Fruit fly (Drosophila melanogaster) whole organism, embryonic: ENCODE measurements around the gene CG11674.
A peak's percentile ranks its signal among the peaks of the same experiment; 100 is the strongest.

Experiments
- CG10321 ChIP-seq: fragments of 200-800 bp; sonication (Bioruptor generic); IDR thresholded peaks from 2 replicates; pipeline ENCODE4 v1.3.6; 2022; ENCODE audit warnings: missing biosample characterization, missing genetic modification characterization
- CG11085 ChIP-seq: fragments of 200-800 bp; sonication (Bioruptor generic); IDR thresholded peaks from 2 replicates; pipeline ENCODE4 v1.3.6; 2022; ENCODE audit warnings: missing biosample characterization, missing genetic modification characterization
- CG15011 ChIP-seq: fragments of 200-800 bp; sonication (Bioruptor generic); optimal IDR thresholded peaks from 3 replicates; lab custom pipeline; 2018; ENCODE audit warnings: missing biosample characterization, mild to moderate bottlenecking, missing genetic modification characterization
- CG15269 ChIP-seq: fragments of 200-800 bp; sonication (Bioruptor generic); optimal IDR thresholded peaks from 2 replicates; lab custom pipeline; 2018; ENCODE audit warnings: missing biosample characterization, mild to moderate bottlenecking, missing genetic modification characterization, moderate library complexity
- CG15514 ChIP-seq: fragments of 200-800 bp; sonication (Bioruptor generic); optimal IDR thresholded peaks from 3 replicates; lab custom pipeline; 2017; ENCODE audit warnings: missing biosample characterization, missing genetic modification characterization, mild to moderate bottlenecking, moderate library complexity, missing genetic modification reagents
- CG16813 ChIP-seq: fragments of 200-800 bp; sonication (Bioruptor generic); IDR thresholded peaks from 3 replicates; pipeline ENCODE4 v1.3.6; 2022; ENCODE audit warnings: missing biosample characterization, missing genetic modification characterization; ENCODE audit not compliant: partially characterized antibody
- CG17328 ChIP-seq: fragments of 200-800 bp; sonication (Bioruptor generic); IDR thresholded peaks from 2 replicates; pipeline ENCODE4 v1.3.6; 2022; ENCODE audit warnings: missing biosample characterization, missing genetic modification characterization
- CG17361 ChIP-seq: fragments of 200-800 bp; sonication (Bioruptor generic); IDR thresholded peaks from 3 replicates; pipeline ENCODE4 v1.3.6; 2022; ENCODE audit warnings: missing biosample characterization, missing genetic modification characterization
- CG17802 ChIP-seq: fragments of 200-800 bp; sonication (Bioruptor generic); optimal IDR thresholded peaks from 2 replicates; lab custom pipeline; 2018; ENCODE audit warnings: missing biosample characterization, mild to moderate bottlenecking, missing genetic modification characterization, moderate library complexity
- CG31441 ChIP-seq: fragments of 200-800 bp; sonication (Bioruptor generic); IDR thresholded peaks from 2 replicates; pipeline ENCODE4 v1.3.6; 2022; ENCODE audit warnings: missing biosample characterization, missing genetic modification characterization
- CG32772 ChIP-seq: fragments of 200-800 bp; sonication (Bioruptor generic); IDR thresholded peaks from 2 replicates; pipeline ENCODE4 v1.3.6; 2022; ENCODE audit warnings: missing biosample characterization, missing genetic modification characterization
- CG3847 ChIP-seq: fragments of 200-800 bp; sonication (Bioruptor generic); IDR thresholded peaks from 2 replicates; pipeline ENCODE4 v1.3.6; 2022; ENCODE audit warnings: missing biosample characterization, missing genetic modification characterization
- CG4820 ChIP-seq: fragments of 200-800 bp; sonication (Bioruptor generic); optimal IDR thresholded peaks from 3 replicates; lab custom pipeline; 2016; ENCODE audit warnings: missing biosample characterization, missing genetic modification characterization
- CG6272 ChIP-seq: fragments of 200-800 bp; sonication (Bioruptor generic); IDR thresholded peaks from 2 replicates; pipeline ENCODE4 v1.3.6; 2022; ENCODE audit warnings: missing biosample characterization, missing genetic modification characterization
- CG6765 ChIP-seq: fragments of 200-800 bp; sonication (Bioruptor generic); optimal IDR thresholded peaks from 3 replicates; lab custom pipeline; 2017; ENCODE audit warnings: missing biosample characterization, mild to moderate bottlenecking, missing genetic modification characterization
- CG8765 ChIP-seq: fragments of 200-800 bp; sonication (Bioruptor generic); IDR thresholded peaks from 2 replicates; pipeline ENCODE4 v1.3.6; 2022; ENCODE audit warnings: missing biosample characterization, missing genetic modification characterization
- CG8924 ChIP-seq: fragments of 200-800 bp; optimal IDR thresholded peaks from 3 replicates; lab custom pipeline; 2019; ENCODE audit warnings: missing biosample characterization, mild to moderate bottlenecking, missing genetic modification characterization, moderate library complexity
- Dfd ChIP-seq, 2 experiments: fragments of >200 bp; optimal IDR thresholded peaks; 2 replicates each; lab custom pipeline; 2017; ENCODE audit warnings: missing biosample characterization in 2 of 2, missing genetic modification characterization in 2 of 2
- E2f2 ChIP-seq: fragments of 200-800 bp; sonication (Bioruptor generic); IDR thresholded peaks from 2 replicates; pipeline ENCODE4 v1.3.6; 2022; ENCODE audit warnings: missing biosample characterization, missing genetic modification characterization
- ERR ChIP-seq: fragments of 200-800 bp; sonication (Bioruptor generic); optimal IDR thresholded peaks from 2 replicates; lab custom pipeline; 2016; ENCODE audit warnings: missing biosample characterization, missing genetic modification characterization
- Ets65A ChIP-seq: fragments of 200-800 bp; sonication (Bioruptor generic); peaks from one replicate; lab custom pipeline; 2016; ENCODE audit warnings: missing biosample characterization, missing genetic modification characterization
- H15 ChIP-seq: fragments of 200-800 bp; sonication (Bioruptor generic); IDR thresholded peaks from 3 replicates; pipeline ENCODE4 v1.3.6; 2022; ENCODE audit warnings: missing biosample characterization, missing genetic modification characterization
- Hr39 ChIP-seq: fragments of >200 bp; optimal IDR thresholded peaks from 2 replicates; lab custom pipeline; 2017
- MBD-R2 ChIP-seq: fragments of 200-800 bp; sonication (Bioruptor generic); IDR thresholded peaks from 2 replicates; pipeline ENCODE4 v1.3.6; 2022; ENCODE audit warnings: missing biosample characterization, missing genetic modification characterization
- Med ChIP-seq: fragments of 200-800 bp; sonication (Bioruptor generic); peaks from one replicate; lab custom pipeline; 2016; ENCODE audit warnings: missing biosample characterization, missing genetic modification characterization, mild to moderate bottlenecking, inconsistent platforms, moderate library complexity
- Pdp1 ChIP-seq, 2 experiments: fragments of 200-800 bp; sonication (Bioruptor generic); optimal IDR thresholded peaks; 3 replicates each; lab custom pipeline; 2016; ENCODE audit warnings: missing biosample characterization in 2 of 2, missing genetic modification characterization in 2 of 2, mild to moderate bottlenecking in 1 of 2, moderate library complexity in 1 of 2
- Taf1 ChIP-seq: fragments of 200-800 bp; sonication (Bioruptor generic); IDR thresholded peaks from 2 replicates; pipeline ENCODE4 v1.3.6; 2022; ENCODE audit warnings: missing biosample characterization, missing genetic modification characterization
- ato ChIP-seq: fragments of 200-800 bp; sonication (Bioruptor generic); IDR thresholded peaks from 2 replicates; pipeline ENCODE4 v1.3.6; 2022; ENCODE audit warnings: missing biosample characterization, missing genetic modification characterization; ENCODE audit not compliant: partially characterized antibody
- bsh ChIP-seq, 2 experiments: fragments of 200-800 bp; sonication (Bioruptor generic); optimal IDR thresholded peaks; 2 replicates each; lab custom pipeline; 2017 to 2018; ENCODE audit warnings: mild to moderate bottlenecking in 2 of 2, missing biosample characterization in 2 of 2, missing genetic modification characterization in 2 of 2, moderate library complexity in 1 of 2
- dan ChIP-seq: fragments of 200-800 bp; sonication (Bioruptor generic); IDR thresholded peaks from 2 replicates; pipeline ENCODE4 v1.3.6; 2022; ENCODE audit warnings: missing biosample characterization, missing genetic modification characterization
- dati ChIP-seq: fragments of 200-800 bp; sonication (Bioruptor generic); IDR thresholded peaks from 2 replicates; pipeline ENCODE4 v1.3.6; 2022; ENCODE audit warnings: missing biosample characterization, missing genetic modification characterization
- disco-r ChIP-seq: fragments of 200-800 bp; sonication (Bioruptor generic); optimal IDR thresholded peaks from 2 replicates; lab custom pipeline; 2016; ENCODE audit warnings: missing biosample characterization, missing genetic modification characterization
- en ChIP-seq: fragments of 200-800 bp; sonication (Bioruptor generic); optimal IDR thresholded peaks from 2 replicates; lab custom pipeline; 2016; ENCODE audit warnings: missing biosample characterization, missing genetic modification characterization
- ewg ChIP-seq: fragments of 200-800 bp; sonication (Bioruptor generic); optimal IDR thresholded peaks from 3 replicates; lab custom pipeline; 2017; ENCODE audit warnings: mild to moderate bottlenecking, missing biosample characterization, missing genetic modification reagents, missing genetic modification characterization
- fd3F ChIP-seq: fragments of 200-800 bp; sonication (Bioruptor generic); optimal IDR thresholded peaks from 2 replicates; lab custom pipeline; 2018; ENCODE audit warnings: missing biosample characterization, mild to moderate bottlenecking, missing genetic modification characterization, moderate library complexity
- gce ChIP-seq: fragments of 200-800 bp; sonication (Bioruptor generic); IDR thresholded peaks from 3 replicates; pipeline ENCODE4 v1.3.6; 2022; ENCODE audit warnings: missing biosample characterization, missing genetic modification characterization
- gcm2 ChIP-seq: fragments of 200-800 bp; sonication (Bioruptor generic); optimal IDR thresholded peaks from 2 replicates; lab custom pipeline; 2016; ENCODE audit warnings: missing biosample characterization, missing genetic modification characterization
- jumu ChIP-seq: fragments of 200-800 bp; sonication (Bioruptor generic); optimal IDR thresholded peaks from 3 replicates; lab custom pipeline; 2016; ENCODE audit warnings: missing biosample characterization, missing genetic modification characterization
- kah ChIP-seq: fragments of 200-800 bp; sonication (Bioruptor generic); optimal IDR thresholded peaks from 2 replicates; lab custom pipeline; 2018; ENCODE audit warnings: missing biosample characterization, mild to moderate bottlenecking, missing genetic modification characterization
- lov ChIP-seq, 2 experiments: fragments of 200-800 bp in 1 of 2; fragments of >200 bp in 1 of 2; sonication (Bioruptor generic) in 1 of 2; IDR thresholded peaks in 1 of 2; optimal IDR thresholded peaks in 1 of 2; 2 replicates in 1 of 2; 3 replicates in 1 of 2; pipeline versions ENCODE4 v1.3.6 to Lab custom; 2017 to 2022; ENCODE audit warnings: missing biosample characterization in 1 of 2, missing genetic modification characterization in 1 of 2
- onecut ChIP-seq: fragments of 200-800 bp; sonication (Bioruptor generic); IDR thresholded peaks from 2 replicates; pipeline ENCODE4 v1.3.6; 2022; ENCODE audit warnings: missing biosample characterization, missing genetic modification characterization
- org-1 ChIP-seq: fragments of 200-800 bp; sonication (Bioruptor generic); optimal IDR thresholded peaks from 2 replicates; lab custom pipeline; 2017; ENCODE audit warnings: missing biosample characterization, missing genetic modification characterization
- pho ChIP-seq: fragments of 200-800 bp; sonication (Bioruptor generic); optimal IDR thresholded peaks from 2 replicates; lab custom pipeline; 2016; ENCODE audit warnings: missing biosample characterization, missing genetic modification characterization
- pnt ChIP-seq: fragments of 200-800 bp; sonication (Bioruptor generic); optimal IDR thresholded peaks from 3 replicates; lab custom pipeline; 2016; ENCODE audit warnings: missing biosample characterization, missing genetic modification characterization
- seq ChIP-seq: fragments of 200-800 bp; sonication (Bioruptor generic); IDR thresholded peaks from 2 replicates; pipeline ENCODE4 v1.3.6; 2022; ENCODE audit warnings: missing biosample characterization, missing genetic modification characterization
- slp2 ChIP-seq: fragments of 200-800 bp; sonication (Bioruptor generic); optimal IDR thresholded peaks from 2 replicates; lab custom pipeline; 2016; ENCODE audit warnings: missing biosample characterization, missing genetic modification characterization
- sob ChIP-seq: fragments of 200-800 bp; sonication (Bioruptor generic); IDR thresholded peaks from 2 replicates; pipeline ENCODE4 v1.3.6; 2022; ENCODE audit warnings: missing biosample characterization, missing genetic modification characterization
- sqz ChIP-seq: fragments of 200-800 bp; sonication (Bioruptor generic); optimal IDR thresholded peaks from 3 replicates; lab custom pipeline; 2018; ENCODE audit warnings: missing biosample characterization, mild to moderate bottlenecking, missing genetic modification characterization
- tll ChIP-seq, 2 experiments: fragments of 200-800 bp in 1 of 2; fragments of >200 bp in 1 of 2; sonication (Bioruptor generic) in 1 of 2; optimal IDR thresholded peaks; 2 replicates each; lab custom pipeline; 2017 to 2019; ENCODE audit warnings: missing biosample characterization in 2 of 2, missing genetic modification characterization in 2 of 2, mild to moderate bottlenecking in 1 of 2, moderate library complexity in 1 of 2
- yki ChIP-seq: fragments of >200 bp; optimal IDR thresholded peaks from 3 replicates; lab custom pipeline; 2018
- z ChIP-seq: fragments of 200-800 bp; sonication (Bioruptor generic); IDR thresholded peaks from 3 replicates; pipeline ENCODE4 v1.3.6; 2022; ENCODE audit warnings: missing biosample characterization, missing genetic modification characterization
- zfh1 ChIP-seq: fragments of 200-800 bp; sonication (Bioruptor generic); IDR thresholded peaks from 3 replicates; pipeline ENCODE4 v1.3.6; 2022; ENCODE audit warnings: missing biosample characterization, missing genetic modification characterization
- zfh2 ChIP-seq: fragments of 200-800 bp; sonication (Bioruptor generic); optimal IDR thresholded peaks from 2 replicates; lab custom pipeline; 2016; ENCODE audit warnings: missing biosample characterization, missing genetic modification characterization

The CG11674 gene

DNA sequence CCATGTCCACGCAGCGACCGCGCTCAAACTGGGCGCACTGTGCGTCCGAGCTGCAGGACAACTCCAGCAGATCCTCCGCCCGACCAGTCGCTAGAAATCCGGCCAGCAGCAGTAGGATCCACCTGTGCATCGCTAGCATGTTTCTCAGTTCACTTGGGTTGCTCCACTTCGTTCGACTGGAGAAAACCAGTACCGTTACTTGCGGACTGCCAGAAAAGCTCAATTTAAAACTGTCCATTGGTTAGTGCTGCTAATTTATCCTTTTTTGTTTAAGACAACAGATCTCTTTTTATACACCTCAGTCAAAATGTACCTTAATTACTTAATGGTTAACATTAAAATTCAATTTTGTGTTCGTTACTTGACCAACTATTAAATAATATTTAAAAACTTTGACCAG is at the start of gene CG11674:
Gene CG11674 (minus strand): TSS at position 215 of the 400 bp plus-strand sequence.
- TF ChIP-seq CG17361 (GFP tag; lab: Robert Waterston, UW) (no peak), CG17802 (tag; lab: Kevin White, UChicago) (no peak), CG8924 (tag; lab: Kevin White, UChicago) (no peak), E2f2 (no peak), slp2 (GFP tag; lab: Kevin White, UChicago) (no peak), sqz (GFP tag; lab: Kevin White, UChicago) (no peak), CG31441 (GFP tag; lab: Robert Waterston, UW) (no peak), sob (no peak), CG8765 (no peak), CG11085 (no peak), CG32772 (GFP tag; lab: Robert Waterston, UW) (no peak), Dfd (GFP tag; optimal IDR thresholded peaks at IDR 0.05; lab: Kevin White, UChicago) (no peak), en (no peak), dan (GFP tag; lab: Robert Waterston, UW) (no peak), CG4820 (GFP tag; lab: Kevin White, UChicago) (no peak), CG17328 (GFP tag; lab: Robert Waterston, UW) (no peak), CG10321 (GFP tag; lab: Robert Waterston, UW) (no peak), z (no peak), CG16813 (no peak)

DNA sequence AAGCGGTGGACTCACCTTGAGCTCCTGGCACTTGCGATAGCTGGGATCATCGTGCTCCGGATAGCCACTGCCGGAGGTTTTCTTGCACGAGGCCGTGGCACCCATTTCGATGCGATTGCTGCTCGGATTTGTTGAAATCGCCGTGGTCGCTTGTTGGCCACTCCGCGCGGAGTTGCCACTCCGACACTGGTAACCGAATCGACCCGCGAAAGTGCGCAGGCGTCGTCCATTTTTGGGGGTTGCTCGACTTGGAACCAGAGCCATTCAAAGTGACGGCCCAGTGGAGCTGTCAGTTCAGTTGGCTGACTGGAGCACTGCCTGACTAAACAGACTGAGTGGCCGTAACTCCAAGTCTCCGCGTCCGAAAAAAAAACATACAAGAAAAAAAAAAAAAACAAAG is 40.4 kb upstream of the CG11674 start, which contains the start of the genes CG13404 and na:
Gene CG13404 (minus strand): TSS at position 176 of the 400 bp plus-strand sequence.
Gene na (plus strand): TSS at position 293 of the 400 bp plus-strand sequence.
- TF ChIP-seq ewg (GFP tag; lab: Kevin White, UChicago) (peak; percentile 94), CG6272 (no peak), jumu (no peak), CG15011 (GFP tag; lab: Kevin White, UChicago) (no peak), gcm2 (GFP tag; lab: Kevin White, UChicago) (no peak), Med (GFP tag; lab: Kevin White, UChicago) (peak; percentile 7), pho (no peak), yki (lab: Kevin White, UChicago) (no peak), sqz (GFP tag; lab: Kevin White, UChicago) (peak; percentile 2), ERR (GFP tag; lab: Kevin White, UChicago) (no peak), ato (GFP tag; lab: Robert Waterston, UW) (no peak), Taf1 (GFP tag; lab: Robert Waterston, UW) (no peak), seq (0 out of 2 replicates have a peak, but pooled peaks have one; percentile 18), org-1 (GFP tag; lab: Kevin White, UChicago) (no peak), bsh (GFP tag; optimal IDR thresholded peaks at IDR 0.05; lab: Kevin White, UChicago) (no peak), onecut (GFP tag; lab: Robert Waterston, UW) (peak; percentile 81), lov (optimal IDR thresholded peaks at IDR 0.05; lab: Kevin White, UChicago) (no peak), lov (GFP tag; IDR thresholded peaks at IDR 0.05; lab: Robert Waterston, UW) (no peak), zfh1 (GFP tag; lab: Robert Waterston, UW) (no peak), CG15269 (no peak), kah (GFP tag; lab: Kevin White, UChicago) (no peak), Ets65A (GFP tag; lab: Kevin White, UChicago) (peak; percentile 27), MBD-R2 (GFP tag; lab: Robert Waterston, UW) (no peak), CG11085 (no peak), CG3847 (no peak), CG4820 (GFP tag; lab: Kevin White, UChicago) (no peak), zfh2 (GFP tag; lab: Kevin White, UChicago) (no peak), pnt (GFP tag; lab: Kevin White, UChicago) (no peak), CG6765 (GFP tag; lab: Kevin White, UChicago) (no peak), gce (GFP tag; lab: Robert Waterston, UW) (no peak), H15 (GFP tag; lab: Robert Waterston, UW) (no peak), dati (GFP tag; lab: Robert Waterston, UW) (no peak), disco-r (no peak), CG15514 (GFP tag; lab: Kevin White, UChicago) (peak; percentile 95), Hr39 (lab: Kevin White, UChicago) (no peak), fd3F (GFP tag; lab: Kevin White, UChicago) (no peak), tll (GFP tag; optimal IDR thresholded peaks at IDR 0.05; lab: Kevin White, UChicago) (no peak), Pdp1 (GFP tag; optimal IDR thresholded peaks at IDR 0.05; lab: Kevin White, UChicago) (no peak)
